Worm (Caenorhabditis elegans) whole organism, mixed stage, embryonic: Measurements from ENCODE around the gene C15F1.1.

Source experiments
- lsy-2 ChIP-seq: fragments of 150-350 bp; optimal IDR thresholded peaks from 2 replicates; lab custom pipeline; 2014; ENCODE audit warnings: missing biosample characterization, missing genetic modification characterization
- mep-1 ChIP-seq: fragments of 150-350 bp; optimal IDR thresholded peaks from 2 replicates; lab custom pipeline; 2017; ENCODE audit warnings: missing biosample characterization, missing genetic modification reagents, missing genetic modification characterization, inconsistent platforms
- mls-2 ChIP-seq: sonication (generic microtip); optimal IDR thresholded peaks from 2 replicates; lab custom pipeline; 2016; ENCODE audit warnings: mild to moderate bottlenecking, missing genetic modification characterization, moderate library complexity, missing compliant biosample characterization
- nhr-237 ChIP-seq: fragments of 150-350 bp; optimal IDR thresholded peaks from 2 replicates; lab custom pipeline; 2014; ENCODE audit warnings: missing biosample characterization, missing genetic modification characterization
- nhr-76 ChIP-seq: sonication (generic microtip); optimal IDR thresholded peaks from 2 replicates; lab custom pipeline; 2017; ENCODE audit warnings: missing biosample characterization, missing genetic modification characterization

- TF ChIP-seq nhr-237 (no peak), mls-2 (tag; lab: Kevin White, UChicago) (no peak), mep-1 (tag; lab: Kevin White, UChicago) (no peak), nhr-76 (tag; lab: Kevin White, UChicago) (no peak), lsy-2 (tag; lab: Kevin White, UChicago) (no peak)
These were observed 39.8 kb downstream of the C15F1.1 start for ce11 chrII:7029524-7029923.
